Worm (Caenorhabditis elegans): ENCODE data around the gene rip-1.

Gene rip-1

ce11 chrIII:10270778-10271307 is 12.3 kb upstream of the rip-1 start, which contains the start of gene cnk-1 (continued):
- TF ChIP-seq ztf-11 (tag; optimal IDR thresholded peaks at IDR 0.05) (peak in 1 of 2 experiments; percentile 90), pax-3 (tag; optimal IDR thresholded peaks at IDR 0.05) (peak; percentile 87), dsc-1 (tag; optimal IDR thresholded peaks at IDR 0.05) (peak; percentile 87), unc-98 (GFP tag; IDR thresholded peaks at IDR 0.05) (peak; percentile 99), nhr-85 (tag) (peak; percentile 90), ceh-82 (tag; optimal IDR thresholded peaks at IDR 0.05) (peak; percentile 32 to 56 (median 53)), egl-27 (tag; optimal IDR thresholded peaks at IDR 0.05) (no peak), sptf-1 (tag; optimal IDR thresholded peaks at IDR 0.05) (no peak), rnt-1 (tag; optimal IDR thresholded peaks at IDR 0.05) (peak; percentile 99), grh-1 (GFP tag; IDR thresholded peaks at IDR 0.05) (peak; percentile 96), lin-39 (tag; optimal IDR thresholded peaks at IDR 0.05) (no peak), lsy-2 (tag; optimal IDR thresholded peaks at IDR 0.05) (peak; percentile 66 to 68), aly-2 (tag; optimal IDR thresholded peaks at IDR 0.05) (no peak), lin-14 (GFP tag; optimal IDR thresholded peaks at IDR 0.05) (peak; percentile 88), elt-3 (tag; optimal IDR thresholded peaks at IDR 0.05) (no peak), nhr-77 (tag; optimal IDR thresholded peaks at IDR 0.05) (peak; percentile 50), irx-1 (tag; optimal IDR thresholded peaks at IDR 0.05) (peak; percentile 86), C04F5.9 (tag; optimal IDR thresholded peaks at IDR 0.05) (peak; percentile 76), alr-1 (tag; optimal IDR thresholded peaks at IDR 0.05; ENCODE audit: borderline replicate concordance) (no peak), mep-1 (tag; optimal IDR thresholded peaks at IDR 0.05) (peak; percentile 43), ceh-8 (GFP tag; optimal IDR thresholded peaks at IDR 0.05) (peak; percentile 57), snu-23 (GFP tag; optimal IDR thresholded peaks at IDR 0.05) (peak; percentile 88), nhr-76 (tag; optimal IDR thresholded peaks at IDR 0.05) (no peak), Y116A8C.19 (tag; optimal IDR thresholded peaks at IDR 0.05; ENCODE audit: borderline replicate concordance) (no peak), lir-3 (tag; optimal IDR thresholded peaks at IDR 0.05; ENCODE audit: poor library complexity) (peak; percentile 93), pqm-1 (tag; optimal IDR thresholded peaks at IDR 0.05) (no peak), nhr-237 (tag; optimal IDR thresholded peaks at IDR 0.05) (no peak), ceh-88 (GFP tag; IDR thresholded peaks at IDR 0.05) (peak; percentile 95), nhr-71 (tag; optimal IDR thresholded peaks at IDR 0.05) (peak; percentile 93), F16B12.6 (tag; optimal IDR thresholded peaks at IDR 0.05) (peak; percentile 40), isw-1 (GFP tag; IDR thresholded peaks at IDR 0.05) (peak; percentile 98), lin-15B (tag; optimal IDR thresholded peaks at IDR 0.05) (peak; percentile 83), ceh-63 (GFP tag; optimal IDR thresholded peaks at IDR 0.05) (peak; percentile 86), lin-35 (GFP tag; optimal IDR thresholded peaks at IDR 0.05) (peak; percentile 63 to 77), hpl-2 (GFP tag; optimal IDR thresholded peaks at IDR 0.05) (no peak), ama-1 (optimal IDR thresholded peaks at IDR 0.05) (no peak), C34B4.2 (tag; optimal IDR thresholded peaks at IDR 0.05) (peak; percentile 20), blmp-1 (tag; optimal IDR thresholded peaks at IDR 0.05) (no peak), nhr-19 (GFP tag; conservative IDR thresholded peaks at IDR 0.05) (peak; percentile 98), vab-15 (tag; optimal IDR thresholded peaks at IDR 0.05) (peak; percentile 72), hlh-17 (GFP tag; optimal IDR thresholded peaks at IDR 0.05; ENCODE audit: borderline replicate concordance) (no peak), unc-86 (tag; optimal IDR thresholded peaks at IDR 0.05) (peak; percentile 87), egl-13 (tag; optimal IDR thresholded peaks at IDR 0.05) (peak; percentile 83), ets-5 (GFP tag; IDR thresholded peaks at IDR 0.05) (peak; percentile 57; the same call in 1 of the 2 replicates), jun-1 (tag; optimal IDR thresholded peaks at IDR 0.05) (peak; percentile 9), nhr-84 (tag; optimal IDR thresholded peaks at IDR 0.05) (no peak), nhr-20 (tag; optimal IDR thresholded peaks at IDR 0.05) (peak; percentile 77), ceh-90 (tag; optimal IDR thresholded peaks at IDR 0.05) (peak; percentile 85), sup-37 (GFP tag; optimal IDR thresholded peaks at IDR 0.05) (peak; percentile 48), efl-1 (optimal IDR thresholded peaks at IDR 0.05) (peak; percentile 78 to 81), efl-1 (GFP tag; optimal IDR thresholded peaks at IDR 0.05 in 1 of 2) (peak; percentile 67 to 97), nhr-90 (tag; optimal IDR thresholded peaks at IDR 0.05; ENCODE audit: poor library complexity) (peak; percentile 93)
